Worm (Caenorhabditis elegans) whole organism, early embryonic: ENCODE results near the gene cutl-19.

Source experiments
- ama-1 ChIP-seq: fragments of 150-350 bp; optimal IDR thresholded peaks from 2 replicates; lab custom pipeline; 2014
- flt-1 ChIP-seq: fragments of 200-800 bp; sonication (Bioruptor generic); IDR thresholded peaks from 2 replicates; pipeline ENCODE4 v1.3.6; 2022; ENCODE audit warnings: missing genetic modification characterization, missing compliant biosample characterization
- tra-4 ChIP-seq: sonication (generic microtip); optimal IDR thresholded peaks from 2 replicates; lab custom pipeline; 2017; ENCODE audit warnings: missing genetic modification characterization, missing compliant biosample characterization

DNA sequence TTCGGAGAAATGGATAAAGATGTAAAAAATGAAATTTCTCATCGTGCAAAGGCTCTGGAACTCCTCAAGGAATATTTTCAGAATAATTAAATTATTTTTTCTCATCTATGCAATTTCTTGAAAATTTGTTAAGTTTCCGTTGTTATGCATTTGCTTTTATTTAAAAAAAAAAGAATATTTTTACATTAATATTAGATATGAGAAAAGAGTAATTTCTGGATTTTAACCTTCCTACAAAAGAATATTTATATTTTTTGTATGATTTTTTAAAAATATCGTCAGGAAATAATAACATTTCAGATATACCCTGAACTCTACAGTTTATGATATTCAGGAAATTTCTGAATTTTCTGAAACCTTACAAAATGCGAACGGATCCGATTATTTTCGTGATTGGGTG, 47.4 kb upstream of the cutl-19 start, which contains the start of gene gro-1:
- no peak for TF ChIP-seq ama-1 (lab: Kevin White, UChicago)
- TF ChIP-seq flt-1 (GFP tag; lab: Robert Waterston, UW): no peak
- no peak for TF ChIP-seq tra-4 (tag; lab: Kevin White, UChicago)
